Fruit fly (Drosophila melanogaster) whole organism, adult: ENCODE measurements around the gene CG31869.

Experiments used
- CG11617 ChIP-seq: fragments of 200-800 bp; sonication (Bioruptor generic); optimal IDR thresholded peaks from 2 replicates; lab custom pipeline; 2017; ENCODE audit warnings: mild to moderate bottlenecking, missing biosample characterization, missing genetic modification reagents, missing genetic modification characterization
- CG12768 ChIP-seq: fragments of 200-800 bp; sonication (Bioruptor generic); optimal IDR thresholded peaks from 2 replicates; lab custom pipeline; 2017; ENCODE audit warnings: missing biosample characterization, missing genetic modification characterization, mild to moderate bottlenecking, moderate library complexity, missing genetic modification reagents
- CG14711 ChIP-seq: fragments of 200-800 bp; sonication (Bioruptor generic); optimal IDR thresholded peaks from 2 replicates; lab custom pipeline; 2018; ENCODE audit warnings: missing biosample characterization, mild to moderate bottlenecking, missing genetic modification characterization, moderate library complexity
- CG1620 ChIP-seq: fragments of 200-800 bp; sonication (Bioruptor generic); optimal IDR thresholded peaks from 2 replicates; lab custom pipeline; 2016; ENCODE audit warnings: missing biosample characterization, missing genetic modification characterization
- CG33017 ChIP-seq: fragments of 200-800 bp; sonication (Bioruptor generic); optimal IDR thresholded peaks from 2 replicates; lab custom pipeline; 2018; ENCODE audit warnings: missing biosample characterization, mild to moderate bottlenecking, missing genetic modification characterization, moderate library complexity
- CG5204 ChIP-seq: fragments of 200-800 bp; sonication (Bioruptor generic); optimal IDR thresholded peaks from 2 replicates; lab custom pipeline; 2016; ENCODE audit warnings: missing biosample characterization, missing genetic modification characterization
- CG7045 ChIP-seq: fragments of 200-800 bp; sonication (Bioruptor generic); optimal IDR thresholded peaks from 2 replicates; lab custom pipeline; 2017; ENCODE audit warnings: missing biosample characterization, mild to moderate bottlenecking, missing genetic modification characterization
- CG7101 ChIP-seq: fragments of 200-800 bp; sonication (Bioruptor generic); optimal IDR thresholded peaks from 2 replicates; lab custom pipeline; 2018; ENCODE audit warnings: missing biosample characterization, mild to moderate bottlenecking, missing genetic modification characterization, moderate library complexity
- Clk ChIP-seq: fragments of 200-800 bp; sonication (Bioruptor generic); optimal IDR thresholded peaks from 2 replicates; lab custom pipeline; 2017; ENCODE audit warnings: missing biosample characterization, missing genetic modification characterization
- Crg-1 ChIP-seq: fragments of 200-800 bp; sonication (Bioruptor generic); optimal IDR thresholded peaks from 2 replicates; lab custom pipeline; 2016; ENCODE audit warnings: missing biosample characterization, missing genetic modification characterization
- Hr96 ChIP-seq: fragments of 200-800 bp; sonication (Bioruptor generic); optimal IDR thresholded peaks from 2 replicates; lab custom pipeline; 2016; ENCODE audit warnings: missing biosample characterization, missing genetic modification characterization
- Mnt ChIP-seq: fragments of 200-800 bp; sonication (Bioruptor generic); optimal IDR thresholded peaks from 2 replicates; lab custom pipeline; 2016; ENCODE audit warnings: missing biosample characterization, mild to moderate bottlenecking, missing genetic modification characterization
- bab1 ChIP-seq: fragments of 200-800 bp; sonication (Bioruptor generic); optimal IDR thresholded peaks from 3 replicates; lab custom pipeline; 2019; ENCODE audit warnings: missing biosample characterization, mild to moderate bottlenecking, missing genetic modification characterization, moderate library complexity
- cic ChIP-seq: fragments of 200-800 bp; sonication (Bioruptor generic); optimal IDR thresholded peaks from 2 replicates; lab custom pipeline; 2017; ENCODE audit warnings: missing biosample characterization, mild to moderate bottlenecking, missing genetic modification characterization, moderate library complexity
- cnc ChIP-seq, 2 experiments: fragments of >200 bp; optimal IDR thresholded peaks; 2 replicates each; lab custom pipeline; 2017
- kay ChIP-seq: fragments of 200-800 bp; sonication (Bioruptor generic); peaks from one replicate; lab custom pipeline; 2016; ENCODE audit warnings: missing biosample characterization, missing genetic modification characterization, borderline replicate concordance
- ovo ChIP-seq: fragments of 200-800 bp; sonication (Bioruptor generic); optimal IDR thresholded peaks from 2 replicates; lab custom pipeline; 2016; ENCODE audit warnings: missing biosample characterization, missing genetic modification characterization
- pad ChIP-seq: fragments of 200-800 bp; sonication (Bioruptor generic); optimal IDR thresholded peaks from 3 replicates; lab custom pipeline; 2017; ENCODE audit warnings: missing biosample characterization, missing genetic modification characterization, mild to moderate bottlenecking, moderate library complexity, missing genetic modification reagents
- tj ChIP-seq: fragments of 200-800 bp; sonication (Bioruptor generic); optimal IDR thresholded peaks from 3 replicates; lab custom pipeline; 2017; ENCODE audit warnings: missing biosample characterization, mild to moderate bottlenecking, missing genetic modification characterization, moderate library complexity
- toe ChIP-seq: fragments of 200-800 bp; sonication (Bioruptor generic); optimal IDR thresholded peaks from 2 replicates; lab custom pipeline; 2016; ENCODE audit warnings: missing biosample characterization, missing genetic modification characterization

Gene CG31869

DNA sequence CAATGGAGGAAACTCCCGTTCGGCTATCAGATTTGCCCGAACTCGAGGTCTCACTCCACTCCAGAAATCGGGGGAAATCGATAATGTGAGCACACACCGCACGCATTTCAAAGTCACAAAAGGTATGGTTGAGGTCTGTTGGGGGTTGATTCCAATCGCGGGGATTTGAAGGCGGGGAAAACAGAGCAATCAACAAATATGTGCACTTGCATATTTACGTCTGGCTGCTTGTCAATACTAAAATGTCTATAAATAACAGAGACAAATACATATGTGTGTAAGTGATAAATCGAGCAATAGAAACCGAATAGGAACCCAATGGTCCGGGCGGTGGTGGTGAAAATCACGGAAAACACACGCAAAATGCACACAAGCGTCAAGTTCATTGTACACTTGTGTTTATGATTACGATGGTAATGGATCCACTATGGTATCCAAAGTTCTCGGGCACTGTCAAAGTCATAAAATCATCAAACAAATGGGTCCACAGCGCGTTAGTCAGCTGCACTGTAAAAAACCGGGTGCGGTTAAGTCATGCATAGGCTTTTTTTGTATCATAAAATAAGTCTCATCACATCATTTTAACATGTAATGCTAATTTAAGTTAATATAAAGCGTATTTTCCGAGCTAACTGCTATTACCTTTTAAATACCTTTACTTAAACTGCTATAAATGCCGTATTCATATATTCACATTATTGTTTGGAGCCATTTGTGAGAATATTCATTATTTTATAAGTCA is 48.9 kb downstream of the CG31869 start:
- TF ChIP-seq cnc (optimal IDR thresholded peaks at IDR 0.05; lab: Kevin White, UChicago): no peak
- TF ChIP-seq pad (GFP tag; lab: Kevin White, UChicago): peak; percentile 41
- peak; percentile 34 for TF ChIP-seq toe (GFP tag; lab: Kevin White, UChicago)
- TF ChIP-seq CG14711: no peak
- TF ChIP-seq ovo (GFP tag; lab: Kevin White, UChicago): peak; percentile 59
- peak; percentile 39 for TF ChIP-seq CG5204 (GFP tag; lab: Kevin White, UChicago)
- peak; percentile 13 for TF ChIP-seq cic
- TF ChIP-seq Hr96 (GFP tag; lab: Kevin White, UChicago): peak; percentile 48
- TF ChIP-seq CG7101 (tag; lab: Kevin White, UChicago): peak; percentile 67
- TF ChIP-seq bab1 (GFP tag; lab: Kevin White, UChicago): no peak
- peak; percentile 19 for TF ChIP-seq CG7045 (GFP tag; lab: Kevin White, UChicago)
- peak; percentile 31 for TF ChIP-seq tj (GFP tag; lab: Kevin White, UChicago)
- peak; percentile 11 for TF ChIP-seq Crg-1 (GFP tag; lab: Kevin White, UChicago)
- TF ChIP-seq CG1620 (GFP tag; lab: Kevin White, UChicago): peak; percentile 9
- TF ChIP-seq kay: peak; percentile 55
- TF ChIP-seq CG33017 (tag; lab: Kevin White, UChicago): peak; percentile 47
- TF ChIP-seq CG12768 (GFP tag; lab: Kevin White, UChicago): peak; percentile 35
- peak; percentile 26 for TF ChIP-seq Mnt (GFP tag; lab: Kevin White, UChicago)
- no peak for TF ChIP-seq CG11617 (GFP tag; lab: Kevin White, UChicago)
- TF ChIP-seq Clk: no peak

DNA sequence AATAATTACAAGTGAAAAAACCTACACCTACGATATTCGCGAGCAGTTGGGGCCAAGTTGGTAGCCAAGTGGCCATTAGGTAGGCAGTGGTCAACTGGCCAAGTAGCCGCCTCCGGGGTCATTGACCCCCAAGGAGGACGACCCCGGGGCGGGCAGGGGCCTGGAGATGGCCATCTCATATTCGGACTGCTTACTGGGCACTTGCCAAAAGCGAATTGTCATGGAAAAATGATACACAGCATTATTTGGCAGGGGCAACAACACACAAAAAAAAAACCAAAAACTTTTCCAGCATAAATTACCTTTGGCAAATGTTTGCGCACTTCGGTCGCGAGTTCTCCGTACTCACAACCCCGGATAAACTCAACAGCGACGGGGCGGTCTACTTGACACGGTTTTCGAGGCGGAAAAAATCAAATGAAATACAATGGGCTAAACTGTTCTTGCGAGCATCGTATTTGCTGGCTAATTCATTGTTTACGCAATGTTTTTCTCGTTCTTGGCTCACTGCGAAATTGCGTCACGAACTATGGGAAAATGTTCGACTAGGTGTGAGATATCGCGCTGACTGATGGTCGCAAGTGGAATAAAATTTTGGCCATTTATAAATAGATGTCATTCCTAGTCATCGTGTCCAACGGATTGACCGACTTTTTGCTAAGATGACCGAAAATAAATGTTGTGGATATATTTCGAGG is 49.8 kb downstream of the CG31869 start:
- no peak for TF ChIP-seq kay
- no peak for TF ChIP-seq CG33017 (tag; lab: Kevin White, UChicago)
- TF ChIP-seq tj (GFP tag; lab: Kevin White, UChicago): peak; percentile 93

DNA sequence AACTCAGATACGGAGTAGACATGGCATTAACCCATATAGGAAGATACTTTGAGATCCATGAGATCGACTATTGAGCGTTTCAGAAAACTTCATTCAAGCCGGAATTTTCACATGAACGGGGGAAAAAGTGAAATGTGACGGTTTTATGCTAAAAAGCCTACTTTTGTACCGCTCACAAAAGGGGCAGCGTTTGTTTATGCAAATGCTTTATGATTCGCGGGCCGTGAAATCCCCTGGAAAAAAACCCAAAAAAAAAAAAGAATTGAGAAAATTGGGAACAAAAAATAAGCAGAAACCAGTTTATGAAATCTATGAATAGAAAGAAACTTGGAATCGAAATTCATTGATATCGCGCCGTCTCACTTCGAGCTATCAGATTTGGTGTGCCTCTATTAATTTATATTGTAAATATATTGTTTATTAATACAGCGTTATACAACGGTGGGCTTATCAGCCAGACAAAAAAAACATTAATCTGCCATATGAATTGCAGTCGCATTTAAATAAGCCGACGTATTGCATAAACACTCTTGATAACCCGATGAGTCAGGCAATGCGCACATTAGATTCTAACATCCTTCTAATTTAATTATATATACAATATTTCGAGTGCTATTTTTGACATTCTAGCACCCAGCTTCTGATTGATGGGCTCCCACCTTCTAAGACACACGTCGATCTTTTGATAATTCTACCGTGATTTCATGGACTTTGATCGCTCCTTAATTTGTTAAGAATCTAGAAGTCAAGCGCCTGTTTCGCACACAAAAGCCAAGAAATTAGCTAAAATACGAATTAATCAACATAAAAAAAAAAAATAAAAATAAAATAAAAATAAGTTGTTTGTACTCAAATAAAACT is 51.1 kb downstream of the CG31869 start:
- TF ChIP-seq Clk: no peak
- peak; percentile 16 for TF ChIP-seq cic
- TF ChIP-seq CG14711: no peak
- TF ChIP-seq tj (GFP tag; lab: Kevin White, UChicago): no peak
- TF ChIP-seq pad (GFP tag; lab: Kevin White, UChicago): no peak
- TF ChIP-seq CG11617 (GFP tag; lab: Kevin White, UChicago): no peak
- TF ChIP-seq kay: peak; percentile 79
- TF ChIP-seq CG33017 (tag; lab: Kevin White, UChicago): no peak

DNA sequence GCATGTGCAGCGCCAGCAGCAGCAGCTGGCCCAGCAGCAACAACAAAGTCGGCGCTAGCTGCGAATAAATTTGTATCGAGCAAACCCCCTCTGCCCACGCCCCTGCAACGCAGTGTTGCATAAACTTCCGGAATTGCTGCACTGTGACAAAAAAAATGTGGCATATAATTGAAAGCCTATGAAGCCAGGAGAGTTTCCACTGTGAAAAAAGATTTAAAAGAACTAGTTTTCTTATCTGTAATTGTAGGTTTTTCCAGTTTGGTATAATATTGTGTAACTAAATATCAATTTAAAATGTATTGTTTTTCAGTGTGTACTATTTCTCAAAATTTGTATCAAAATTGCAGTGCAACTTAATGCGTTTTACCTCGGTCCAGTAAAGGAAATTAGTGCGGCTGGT is 52.7 kb downstream of the CG31869 start:
- no peak for TF ChIP-seq CG33017 (tag; lab: Kevin White, UChicago)
- TF ChIP-seq toe (GFP tag; lab: Kevin White, UChicago): no peak
- TF ChIP-seq CG7101 (tag; lab: Kevin White, UChicago): no peak
- TF ChIP-seq bab1 (GFP tag; lab: Kevin White, UChicago): no peak
- no peak for TF ChIP-seq tj (GFP tag; lab: Kevin White, UChicago)
- TF ChIP-seq CG11617 (GFP tag; lab: Kevin White, UChicago): no peak
- no peak for TF ChIP-seq kay
- TF ChIP-seq CG14711: no peak
- TF ChIP-seq CG7045 (GFP tag; lab: Kevin White, UChicago): no peak
- no peak for TF ChIP-seq Crg-1 (GFP tag; lab: Kevin White, UChicago)
- no peak for TF ChIP-seq pad (GFP tag; lab: Kevin White, UChicago)
- no peak for TF ChIP-seq cic
- TF ChIP-seq CG12768 (GFP tag; lab: Kevin White, UChicago): no peak

DNA sequence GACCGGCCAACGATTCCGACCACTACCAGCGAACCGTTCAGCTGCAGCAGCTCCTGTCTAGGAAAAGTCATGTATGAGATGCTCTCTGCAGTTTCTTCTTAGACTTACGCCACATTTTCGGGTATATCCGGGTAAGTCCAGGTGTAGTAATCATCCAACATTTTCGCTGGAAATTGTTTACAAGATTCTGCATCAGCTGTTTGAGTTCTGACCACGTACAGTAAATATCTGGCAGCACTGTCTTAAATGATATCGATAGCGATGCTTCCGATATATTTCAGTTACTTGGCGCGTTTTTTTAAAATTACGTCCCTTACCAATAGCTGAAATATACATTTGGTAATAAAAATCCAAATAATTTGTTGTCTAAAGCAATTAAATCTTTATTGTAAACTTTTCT is 57.2 kb downstream of the CG31869 start, which contains the start of gene CG6729:
Gene CG6729 (minus strand): TSS at position 222 of the 400 bp plus-strand sequence.
- no peak for TF ChIP-seq CG5204 (GFP tag; lab: Kevin White, UChicago)
- TF ChIP-seq bab1 (GFP tag; lab: Kevin White, UChicago): peak; percentile 36
- TF ChIP-seq CG11617 (GFP tag; lab: Kevin White, UChicago): no peak
